Fruit fly (Drosophila melanogaster) whole organism, embryonic: ENCODE results near the gene CG14221.

Experiments
- Asciz ChIP-seq: fragments of 200-800 bp; sonication (Bioruptor generic); optimal IDR thresholded peaks from 2 replicates; lab custom pipeline; 2017; ENCODE audit warnings: missing biosample characterization, mild to moderate bottlenecking, missing genetic modification characterization, missing genetic modification reagents
- C15 ChIP-seq: fragments of 200-800 bp; sonication (Bioruptor generic); IDR thresholded peaks from 3 replicates; pipeline ENCODE4 v1.3.6; 2022; ENCODE audit warnings: missing biosample characterization, missing genetic modification characterization
- CG10366 ChIP-seq: fragments of 200-800 bp; sonication (Bioruptor generic); IDR thresholded peaks from 2 replicates; pipeline ENCODE4 v1.3.6; 2022; ENCODE audit warnings: missing biosample characterization, missing genetic modification characterization
- CG12236 ChIP-seq: fragments of 200-800 bp; sonication (Bioruptor generic); optimal IDR thresholded peaks from 2 replicates; lab custom pipeline; 2016; ENCODE audit warnings: missing biosample characterization, missing genetic modification characterization
- CG14441 ChIP-seq: fragments of 200-800 bp; sonication (Bioruptor generic); IDR thresholded peaks from 2 replicates; pipeline ENCODE4 v1.3.6; 2022; ENCODE audit warnings: missing biosample characterization, missing genetic modification characterization
- CG1603 ChIP-seq: fragments of 200-800 bp; sonication (Bioruptor generic); optimal IDR thresholded peaks from 2 replicates; lab custom pipeline; 2019; ENCODE audit warnings: missing biosample characterization, mild to moderate bottlenecking, missing genetic modification characterization, moderate library complexity
- CG1647 ChIP-seq: fragments of 200-800 bp; sonication (Bioruptor generic); optimal IDR thresholded peaks from 3 replicates; lab custom pipeline; 2016; ENCODE audit warnings: missing biosample characterization, missing genetic modification characterization
- CG2202 ChIP-seq: fragments of 200-800 bp; sonication (Bioruptor generic); optimal IDR thresholded peaks from 2 replicates; lab custom pipeline; 2018; ENCODE audit warnings: missing biosample characterization, mild to moderate bottlenecking, missing genetic modification characterization
- CG2712 ChIP-seq: fragments of 200-800 bp; optimal IDR thresholded peaks from 3 replicates; lab custom pipeline; 2019; ENCODE audit warnings: missing biosample characterization, mild to moderate bottlenecking, missing genetic modification characterization, moderate library complexity
- CG30403 ChIP-seq: fragments of 200-800 bp; sonication (Bioruptor generic); optimal IDR thresholded peaks from 3 replicates; lab custom pipeline; 2016; ENCODE audit warnings: missing biosample characterization, missing genetic modification characterization
- CG33557 ChIP-seq: fragments of 200-800 bp; sonication (Bioruptor generic); optimal IDR thresholded peaks from 2 replicates; lab custom pipeline; 2019; ENCODE audit warnings: missing biosample characterization, mild to moderate bottlenecking, missing genetic modification characterization, moderate library complexity
- CG3726 ChIP-seq: fragments of 200-800 bp; sonication (Bioruptor generic); IDR thresholded peaks from 3 replicates; pipeline ENCODE4, ENCODE4 v1.3.6; 2022; ENCODE audit warnings: missing biosample characterization, missing genetic modification characterization
- CG3995 ChIP-seq: fragments of 200-800 bp; sonication (Bioruptor generic); optimal IDR thresholded peaks from 3 replicates; lab custom pipeline; 2016; ENCODE audit warnings: missing biosample characterization, missing genetic modification characterization
- CG7271 ChIP-seq: fragments of 200-800 bp; sonication (Bioruptor generic); optimal IDR thresholded peaks from 2 replicates; lab custom pipeline; 2018; ENCODE audit warnings: missing biosample characterization, mild to moderate bottlenecking, missing genetic modification characterization, moderate library complexity
- CG9609 ChIP-seq: fragments of 200-800 bp; sonication (Bioruptor generic); optimal IDR thresholded peaks from 3 replicates; lab custom pipeline; 2016; ENCODE audit warnings: missing biosample characterization, missing genetic modification characterization
- CG9876 ChIP-seq: fragments of 200-800 bp; sonication (Bioruptor generic); optimal IDR thresholded peaks from 2 replicates; lab custom pipeline; 2016; ENCODE audit warnings: missing biosample characterization, missing genetic modification characterization
- CTCF ChIP-seq: fragments of 200-800 bp; sonication (Bioruptor generic); optimal IDR thresholded peaks from 2 replicates; lab custom pipeline; 2017; ENCODE audit warnings: missing biosample characterization, mild to moderate bottlenecking, missing genetic modification characterization, moderate library complexity
- CoRest ChIP-seq: fragments of 200-800 bp; sonication (Bioruptor generic); optimal IDR thresholded peaks from 3 replicates; lab custom pipeline; 2018; ENCODE audit warnings: missing biosample characterization, mild to moderate bottlenecking, missing genetic modification characterization, moderate library complexity
- Drgx ChIP-seq: fragments of 200-800 bp; sonication (Bioruptor generic); IDR thresholded peaks from 2 replicates; pipeline ENCODE4 v1.3.6; 2022; ENCODE audit warnings: missing biosample characterization, missing genetic modification characterization
- HHEX ChIP-seq: fragments of 200-800 bp; sonication (Bioruptor generic); optimal IDR thresholded peaks from 3 replicates; lab custom pipeline; 2017; ENCODE audit warnings: missing biosample characterization, mild to moderate bottlenecking, missing genetic modification characterization, missing genetic modification reagents
- Hand ChIP-seq: fragments of 200-800 bp; sonication (Bioruptor generic); optimal IDR thresholded peaks from 2 replicates; lab custom pipeline; 2017; ENCODE audit warnings: mild to moderate bottlenecking, missing biosample characterization, missing genetic modification reagents, missing genetic modification characterization
- HmgZ ChIP-seq: fragments of 200-800 bp; sonication (Bioruptor generic); optimal IDR thresholded peaks from 2 replicates; lab custom pipeline; 2018; ENCODE audit warnings: missing biosample characterization, mild to moderate bottlenecking, missing genetic modification characterization
- Myb ChIP-seq: fragments of 200-800 bp; sonication (Bioruptor generic); optimal IDR thresholded peaks from 2 replicates; lab custom pipeline; 2016; ENCODE audit warnings: missing biosample characterization, missing genetic modification characterization
- NK7.1 ChIP-seq: fragments of 200-800 bp; sonication (Bioruptor generic); optimal IDR thresholded peaks from 3 replicates; lab custom pipeline; 2016; ENCODE audit warnings: missing biosample characterization, missing genetic modification characterization
- Nf-YC ChIP-seq: fragments of 200-800 bp; optimal IDR thresholded peaks from 3 replicates; lab custom pipeline; 2019; ENCODE audit warnings: missing biosample characterization, mild to moderate bottlenecking, missing genetic modification characterization, moderate library complexity
- Opbp ChIP-seq: fragments of 200-800 bp; sonication (Bioruptor generic); IDR thresholded peaks from 3 replicates; pipeline ENCODE4 v1.3.6; 2022; ENCODE audit warnings: missing biosample characterization, missing genetic modification characterization; ENCODE audit not compliant: partially characterized antibody
- Ravus ChIP-seq: fragments of 200-800 bp; sonication (Bioruptor generic); IDR thresholded peaks from 2 replicates; pipeline ENCODE4 v1.3.6; 2022; ENCODE audit warnings: missing biosample characterization, missing genetic modification characterization
- Stat92E ChIP-seq, 3 experiments: fragments of >200 bp in 2 of 3; fragments of 200-800 bp in 1 of 3; sonication (Bioruptor generic) in 1 of 3; optimal IDR thresholded peaks; 2 replicates each; lab custom pipeline; 2017 to 2019; ENCODE audit warnings: missing biosample characterization in 3 of 3, missing genetic modification characterization in 3 of 3, mild to moderate bottlenecking in 1 of 3, moderate library complexity in 1 of 3
- Tbp ChIP-seq: fragments of >200 bp; optimal IDR thresholded peaks from 2 replicates; lab custom pipeline; 2018; ENCODE audit warnings: missing biosample characterization, missing genetic modification characterization
- Vsx1 ChIP-seq: fragments of 200-800 bp; sonication (Bioruptor generic); optimal IDR thresholded peaks from 2 replicates; lab custom pipeline; 2017; ENCODE audit warnings: missing biosample characterization, mild to moderate bottlenecking, missing genetic modification characterization, missing genetic modification reagents
- ato ChIP-seq: fragments of 200-800 bp; sonication (Bioruptor generic); IDR thresholded peaks from 2 replicates; pipeline ENCODE4 v1.3.6; 2022; ENCODE audit warnings: missing biosample characterization, missing genetic modification characterization; ENCODE audit not compliant: partially characterized antibody
- btn ChIP-seq: fragments of 200-800 bp; sonication (Bioruptor generic); optimal IDR thresholded peaks from 2 replicates; lab custom pipeline; 2016; ENCODE audit warnings: missing biosample characterization, missing genetic modification characterization
- cad ChIP-seq: fragments of >200 bp; optimal IDR thresholded peaks from 2 replicates; lab custom pipeline; 2017; ENCODE audit warnings: missing biosample characterization, missing genetic modification characterization
- chm ChIP-seq: fragments of 200-800 bp; sonication (Bioruptor generic); IDR thresholded peaks from 2 replicates; pipeline ENCODE4 v1.3.6; 2022; ENCODE audit warnings: missing biosample characterization, missing genetic modification characterization
- dmrt99B ChIP-seq: fragments of 200-800 bp; sonication (Bioruptor generic); optimal IDR thresholded peaks from 2 replicates; lab custom pipeline; 2018; ENCODE audit warnings: missing biosample characterization, mild to moderate bottlenecking, missing genetic modification characterization, moderate library complexity
- eyg ChIP-seq: fragments of 200-800 bp; sonication (Bioruptor generic); optimal IDR thresholded peaks from 3 replicates; lab custom pipeline; 2016; ENCODE audit warnings: missing biosample characterization, missing genetic modification characterization
- gem ChIP-seq: fragments of 200-800 bp; sonication (Bioruptor generic); optimal IDR thresholded peaks from 2 replicates; lab custom pipeline; 2019; ENCODE audit warnings: missing biosample characterization, mild to moderate bottlenecking, missing genetic modification characterization, moderate library complexity
- grau ChIP-seq: fragments of 200-800 bp; optimal IDR thresholded peaks from 3 replicates; lab custom pipeline; 2019; ENCODE audit warnings: missing biosample characterization, mild to moderate bottlenecking, missing genetic modification characterization, moderate library complexity
- her ChIP-seq: fragments of 200-800 bp; sonication (Bioruptor generic); optimal IDR thresholded peaks from 2 replicates; lab custom pipeline; 2016; ENCODE audit warnings: missing biosample characterization, missing genetic modification characterization
- hkb ChIP-seq, 2 experiments: fragments of 200-800 bp in 1 of 2; fragments of >200 bp in 1 of 2; sonication (Bioruptor generic) in 1 of 2; IDR thresholded peaks in 1 of 2; optimal IDR thresholded peaks in 1 of 2; 2 replicates each; pipeline versions ENCODE4 v1.3.6 to Lab custom; 2017 to 2022; ENCODE audit warnings: missing biosample characterization in 1 of 2, missing genetic modification characterization in 1 of 2
- maf-S ChIP-seq: fragments of 200-800 bp; sonication (Bioruptor generic); optimal IDR thresholded peaks from 2 replicates; lab custom pipeline; 2016; ENCODE audit warnings: missing biosample characterization, missing genetic modification characterization
- mld ChIP-seq: fragments of 200-800 bp; sonication (Bioruptor generic); IDR thresholded peaks from 3 replicates; pipeline ENCODE4 v1.3.6; 2022; ENCODE audit warnings: missing biosample characterization, missing genetic modification characterization; ENCODE audit not compliant: partially characterized antibody
- nau ChIP-seq: fragments of 200-800 bp; sonication (Bioruptor generic); optimal IDR thresholded peaks from 3 replicates; lab custom pipeline; 2017; ENCODE audit warnings: missing biosample characterization, mild to moderate bottlenecking, missing genetic modification characterization, missing genetic modification reagents
- pzg ChIP-seq: fragments of 200-800 bp; sonication (Bioruptor generic); optimal IDR thresholded peaks from 3 replicates; lab custom pipeline; 2018; ENCODE audit warnings: missing biosample characterization, mild to moderate bottlenecking, missing genetic modification characterization, moderate library complexity
- rib ChIP-seq: fragments of 200-800 bp; sonication (Bioruptor generic); IDR thresholded peaks from 2 replicates; pipeline ENCODE4 v1.3.6; 2022; ENCODE audit warnings: missing biosample characterization, missing genetic modification characterization
- slou ChIP-seq: fragments of 200-800 bp; sonication (Bioruptor generic); optimal IDR thresholded peaks from 3 replicates; lab custom pipeline; 2016; ENCODE audit warnings: missing biosample characterization, missing genetic modification characterization
- tin ChIP-seq: fragments of 200-800 bp; sonication (Bioruptor generic); optimal IDR thresholded peaks from 3 replicates; lab custom pipeline; 2016; ENCODE audit warnings: missing biosample characterization, missing genetic modification characterization
- toy ChIP-seq: fragments of 200-800 bp; sonication (Bioruptor generic); IDR thresholded peaks from 2 replicates; pipeline ENCODE4 v1.3.6; 2022; ENCODE audit warnings: missing biosample characterization, missing genetic modification characterization
- twi ChIP-seq: fragments of 200-800 bp; optimal IDR thresholded peaks from 2 replicates; lab custom pipeline; 2019; ENCODE audit warnings: missing biosample characterization, mild to moderate bottlenecking, missing genetic modification characterization, moderate library complexity
- unc-4 ChIP-seq: fragments of 200-800 bp; sonication (Bioruptor generic); IDR thresholded peaks from 2 replicates; pipeline ENCODE4 v1.3.6; 2022; ENCODE audit warnings: missing biosample characterization, missing genetic modification characterization; ENCODE audit not compliant: partially characterized antibody
- unpg ChIP-seq: fragments of 200-800 bp; sonication (Bioruptor generic); optimal IDR thresholded peaks from 3 replicates; lab custom pipeline; 2018; ENCODE audit warnings: missing biosample characterization, mild to moderate bottlenecking, missing genetic modification characterization, moderate library complexity

CG14221 gene

dm6 chrX:19638328-19638940, 17.4 kb upstream of the CG14221 start, which contains the start of gene Rcd-1 (continued):
- TF ChIP-seq Nf-YC (tag; lab: Kevin White, UChicago) = no peak
- TF ChIP-seq C15 (GFP tag; lab: Robert Waterston, UW) = no peak
- TF ChIP-seq unpg (GFP tag; lab: Kevin White, UChicago) = no peak
- TF ChIP-seq CG3995 (GFP tag; lab: Kevin White, UChicago) = no peak
- peak; percentile 68 for TF ChIP-seq CG1603
- no peak for TF ChIP-seq toy
- no peak for TF ChIP-seq CG14441 (GFP tag; lab: Robert Waterston, UW)
- no peak for TF ChIP-seq her (GFP tag; lab: Kevin White, UChicago)
- no peak for TF ChIP-seq CG2202 (tag; lab: Kevin White, UChicago)
- no peak for TF ChIP-seq HmgZ (tag; lab: Kevin White, UChicago)
- TF ChIP-seq cad = no peak
- no peak for TF ChIP-seq CG9609 (GFP tag; lab: Kevin White, UChicago)
- TF ChIP-seq Myb = peak; percentile 14
- TF ChIP-seq NK7.1 (GFP tag; lab: Kevin White, UChicago) = no peak
- peak; percentile 81 for TF ChIP-seq pzg (GFP tag; lab: Kevin White, UChicago)
- TF ChIP-seq CG2712 = no peak
- no peak for TF ChIP-seq twi (tag; lab: Kevin White, UChicago)
- TF ChIP-seq gem = no peak
- TF ChIP-seq Ravus (GFP tag; lab: Robert Waterston, UW) = no peak
- TF ChIP-seq Drgx (GFP tag; lab: Robert Waterston, UW) = no peak
- TF ChIP-seq CG33557 = peak; percentile 22
- no peak for TF ChIP-seq mld (GFP tag; lab: Robert Waterston, UW)
- TF ChIP-seq tin (GFP tag; lab: Kevin White, UChicago) = no peak
- TF ChIP-seq Tbp = no peak
- no peak for TF ChIP-seq CG12236
- no peak for TF ChIP-seq HHEX (GFP tag; lab: Kevin White, UChicago)
- TF ChIP-seq nau (GFP tag; lab: Kevin White, UChicago) = no peak
- 0 out of 3 replicates have a peak, but pooled peaks have one; percentile 4 for TF ChIP-seq Opbp
- no peak for TF ChIP-seq grau (tag; lab: Kevin White, UChicago)
- no peak for TF ChIP-seq rib
- peak; percentile 29 for TF ChIP-seq CoRest
- TF ChIP-seq CG9876 (GFP tag; lab: Kevin White, UChicago) = no peak
- no peak for TF ChIP-seq chm (GFP tag; lab: Robert Waterston, UW)
- no peak for TF ChIP-seq Stat92E (GFP tag; optimal IDR thresholded peaks at IDR 0.05; lab: Kevin White, UChicago)
- no peak for TF ChIP-seq CG30403
- TF ChIP-seq CG7271 (tag; lab: Kevin White, UChicago) = no peak
- peak; percentile 43 for TF ChIP-seq CTCF (GFP tag; lab: Kevin White, UChicago)
- no peak for TF ChIP-seq slou (GFP tag; lab: Kevin White, UChicago)
- TF ChIP-seq Hand (GFP tag; lab: Kevin White, UChicago) = no peak
- TF ChIP-seq hkb (optimal IDR thresholded peaks at IDR 0.05; lab: Kevin White, UChicago) = no peak
- TF ChIP-seq hkb (GFP tag; IDR thresholded peaks at IDR 0.05; lab: Robert Waterston, UW) = no peak
- no peak for TF ChIP-seq ato (GFP tag; lab: Robert Waterston, UW)
- TF ChIP-seq CG10366 (GFP tag; lab: Robert Waterston, UW) = no peak
- TF ChIP-seq Asciz (GFP tag; lab: Kevin White, UChicago) = no peak
- no peak for TF ChIP-seq eyg
- TF ChIP-seq Vsx1 (GFP tag; lab: Kevin White, UChicago) = no peak
- TF ChIP-seq btn (GFP tag; lab: Kevin White, UChicago) = no peak
- no peak for TF ChIP-seq CG1647 (GFP tag; lab: Kevin White, UChicago)
- TF ChIP-seq maf-S (GFP tag; lab: Kevin White, UChicago) = no peak
- no peak for TF ChIP-seq dmrt99B (tag; lab: Kevin White, UChicago)
- TF ChIP-seq unc-4 = no peak
- no peak for TF ChIP-seq CG3726 (GFP tag; lab: Robert Waterston, UW)
